Worm (Caenorhabditis elegans): ENCODE results near the gene srh-229.

Gene srh-229

ce11 chrV:7492924-7493323 is 11.2 kb downstream of the srh-229 start, which contains the start of gene srbc-10:
Gene srbc-10 (minus strand): TSS chrV:7493024.
- TF ChIP-seq egl-27 (tag; optimal IDR thresholded peaks at IDR 0.05) (no peak), nhr-67 (tag; optimal IDR thresholded peaks at IDR 0.05) (no peak), nhr-77 (tag; optimal IDR thresholded peaks at IDR 0.05) (no peak), lin-15B (tag; optimal IDR thresholded peaks at IDR 0.05) (no peak), nhr-23 (tag; optimal IDR thresholded peaks at IDR 0.05) (no peak), mml-1 (tag; optimal IDR thresholded peaks at IDR 0.05) (no peak), nhr-11 (tag; optimal IDR thresholded peaks at IDR 0.05) (no peak), fkh-10 (GFP tag; optimal IDR thresholded peaks at IDR 0.05) (no peak), ceh-16 (tag; optimal IDR thresholded peaks at IDR 0.05) (no peak), elt-3 (tag; optimal IDR thresholded peaks at IDR 0.05) (no peak), R02D3.7 (tag; optimal IDR thresholded peaks at IDR 0.05) (no peak), mdl-1 (tag; optimal IDR thresholded peaks at IDR 0.05) (no peak), eor-1 (tag; optimal IDR thresholded peaks at IDR 0.05) (no peak), pqm-1 (tag; optimal IDR thresholded peaks at IDR 0.05) (no peak), elt-2 (tag; optimal IDR thresholded peaks at IDR 0.05) (no peak), unc-39 (tag; optimal IDR thresholded peaks at IDR 0.05) (no peak), nhr-12 (tag; optimal IDR thresholded peaks at IDR 0.05) (no peak), nfya-1 (tag; optimal IDR thresholded peaks at IDR 0.05; ENCODE audit: insufficient read depth) (no peak), lsy-12 (tag; optimal IDR thresholded peaks at IDR 0.05) (no peak)

ce11 chrV:7490340-7490739 is 13.8 kb downstream of the srh-229 start, which contains the start of gene srbc-9:
Gene srbc-9 (minus strand): TSS chrV:7490440.
- TF ChIP-seq elt-3 (tag; optimal IDR thresholded peaks at IDR 0.05): no peak
- TF ChIP-seq mml-1 (tag; optimal IDR thresholded peaks at IDR 0.05): no peak
- no peak for TF ChIP-seq eor-1 (tag; optimal IDR thresholded peaks at IDR 0.05)

DNA sequence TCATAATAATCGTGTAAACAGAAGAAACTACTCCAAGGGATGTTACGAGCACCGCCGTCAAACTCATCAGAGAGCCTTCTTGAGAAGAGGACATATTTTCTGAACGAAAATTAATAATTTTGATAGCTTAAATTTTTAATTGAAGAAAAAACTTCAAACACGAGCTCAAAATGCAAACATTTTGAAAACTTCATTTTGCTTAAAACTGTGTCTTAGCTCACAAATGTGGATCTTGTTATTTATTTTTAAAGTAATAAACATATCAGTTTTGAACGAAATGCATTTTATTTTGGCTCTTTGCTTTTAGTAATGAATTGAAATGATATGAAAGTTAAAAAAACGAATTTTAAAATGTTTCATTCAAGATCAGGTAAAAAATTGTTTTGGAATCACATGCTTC is 16.7 kb downstream of the srh-229 start, which contains the start of gene srbc-7:
Gene srbc-7, minus strand, starts transcription at position 101 of the 400 bp plus-strand sequence.
- TF ChIP-seq ztf-11 (tag; optimal IDR thresholded peaks at IDR 0.05) (no peak), eor-1 (tag; optimal IDR thresholded peaks at IDR 0.05) (no peak), ceh-28 (tag; optimal IDR thresholded peaks at IDR 0.05) (no peak), ztf-4 (tag; optimal IDR thresholded peaks at IDR 0.05) (no peak), nhr-28 (tag; optimal IDR thresholded peaks at IDR 0.05) (no peak), R02D3.7 (tag; optimal IDR thresholded peaks at IDR 0.05) (no peak), ama-1 (optimal IDR thresholded peaks at IDR 0.05) (no peak), hmg-11 (tag; optimal IDR thresholded peaks at IDR 0.05) (no peak), pqm-1 (tag; optimal IDR thresholded peaks at IDR 0.05) (no peak), mml-1 (tag; optimal IDR thresholded peaks at IDR 0.05) (no peak), aly-2 (tag; optimal IDR thresholded peaks at IDR 0.05) (no peak), fos-1 (tag; optimal IDR thresholded peaks at IDR 0.05) (no peak)

DNA sequence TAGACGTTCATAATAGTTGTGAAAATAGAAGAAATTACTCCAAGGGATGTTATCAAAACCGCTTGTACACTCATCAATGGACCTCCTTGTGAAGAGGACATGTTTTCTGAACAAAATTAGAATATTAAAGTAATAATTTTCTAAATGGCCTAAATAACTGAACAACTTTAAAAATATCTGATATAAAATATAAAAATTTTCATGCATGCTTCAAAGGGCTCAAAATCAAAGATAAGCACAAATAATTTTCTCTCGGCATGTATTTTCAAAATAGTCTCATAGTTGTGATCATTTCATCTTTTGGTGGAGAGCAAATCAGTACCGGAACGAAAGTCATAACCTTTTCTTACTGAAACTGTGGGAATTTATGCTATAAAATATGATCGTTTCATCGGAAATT is 19.2 kb downstream of the srh-229 start, which contains the start of gene srbc-8:
Gene srbc-8, minus strand, starts transcription at position 101 of the 400 bp plus-strand sequence.
- TF ChIP-seq mdl-1 (tag; optimal IDR thresholded peaks at IDR 0.05) (no peak), fkh-10 (GFP tag; optimal IDR thresholded peaks at IDR 0.05) (no peak), nhr-12 (tag; optimal IDR thresholded peaks at IDR 0.05) (no peak), nfya-1 (tag; optimal IDR thresholded peaks at IDR 0.05; ENCODE audit: insufficient read depth) (no peak), nhr-76 (tag; optimal IDR thresholded peaks at IDR 0.05) (no peak), egl-27 (tag; optimal IDR thresholded peaks at IDR 0.05) (no peak), nhr-237 (tag; optimal IDR thresholded peaks at IDR 0.05) (no peak), mml-1 (tag; optimal IDR thresholded peaks at IDR 0.05) (no peak), fkh-2 (tag; optimal IDR thresholded peaks at IDR 0.05) (no peak), ceh-82 (tag; optimal IDR thresholded peaks at IDR 0.05) (no peak)

- no peak for TF ChIP-seq sea-2 (GFP tag; optimal IDR thresholded peaks at IDR 0.05)
- no peak for TF ChIP-seq ceh-16 (tag; optimal IDR thresholded peaks at IDR 0.05)
- no peak for TF ChIP-seq R02D3.7 (tag; optimal IDR thresholded peaks at IDR 0.05)
- TF ChIP-seq mdl-1 (tag; optimal IDR thresholded peaks at IDR 0.05): no peak
- TF ChIP-seq daf-12 (tag; optimal IDR thresholded peaks at IDR 0.05): no peak
- TF ChIP-seq nhr-28 (tag; optimal IDR thresholded peaks at IDR 0.05): no peak
- TF ChIP-seq nhr-43 (tag; optimal IDR thresholded peaks at IDR 0.05; ENCODE audit: poor library complexity, severe bottlenecking): no peak
- no peak for TF ChIP-seq lin-39 (tag; optimal IDR thresholded peaks at IDR 0.05)
- no peak for TF ChIP-seq zag-1 (tag; optimal IDR thresholded peaks at IDR 0.05)
- no peak for TF ChIP-seq nhr-12 (tag; optimal IDR thresholded peaks at IDR 0.05)
- TF ChIP-seq ztf-4 (tag; optimal IDR thresholded peaks at IDR 0.05): no peak
- no peak for TF ChIP-seq lin-15B (tag; optimal IDR thresholded peaks at IDR 0.05)
Observed at ce11 chrV:7480949-7481348, 23.2 kb downstream of the srh-229 start, which contains the start of gene C18B10.6. Gene C18B10.6 (minus strand): TSS chrV:7481049.
